Fruit fly (Drosophila melanogaster) Kc167 (cell line): ENCODE measurements around the gene Mgat2.

ENCODE experiments used
- Myc ChIP-seq: fragments of >200 bp; optimal IDR thresholded peaks from 2 replicates; lab custom pipeline; 2017; ENCODE audit warnings: missing external identifiers
- Sin3A ChIP-seq: fragments of >200 bp; optimal IDR thresholded peaks from 2 replicates; lab custom pipeline; 2018; ENCODE audit warnings: missing external identifiers
- h ChIP-seq: fragments of >200 bp; optimal IDR thresholded peaks from 3 replicates; lab custom pipeline; 2018; ENCODE audit warnings: missing external identifiers
- insv ChIP-seq: fragments of >200 bp; optimal IDR thresholded peaks from 3 replicates; lab custom pipeline; 2018; ENCODE audit warnings: missing external identifiers
- psq ChIP-seq: fragments of >200 bp; optimal IDR thresholded peaks from 2 replicates; lab custom pipeline; 2017; ENCODE audit warnings: missing external identifiers
- ttk ChIP-seq: sonication (Bioruptor generic); optimal IDR thresholded peaks from 2 replicates; lab custom pipeline; 2017; ENCODE audit warnings: missing external identifiers

DNA sequence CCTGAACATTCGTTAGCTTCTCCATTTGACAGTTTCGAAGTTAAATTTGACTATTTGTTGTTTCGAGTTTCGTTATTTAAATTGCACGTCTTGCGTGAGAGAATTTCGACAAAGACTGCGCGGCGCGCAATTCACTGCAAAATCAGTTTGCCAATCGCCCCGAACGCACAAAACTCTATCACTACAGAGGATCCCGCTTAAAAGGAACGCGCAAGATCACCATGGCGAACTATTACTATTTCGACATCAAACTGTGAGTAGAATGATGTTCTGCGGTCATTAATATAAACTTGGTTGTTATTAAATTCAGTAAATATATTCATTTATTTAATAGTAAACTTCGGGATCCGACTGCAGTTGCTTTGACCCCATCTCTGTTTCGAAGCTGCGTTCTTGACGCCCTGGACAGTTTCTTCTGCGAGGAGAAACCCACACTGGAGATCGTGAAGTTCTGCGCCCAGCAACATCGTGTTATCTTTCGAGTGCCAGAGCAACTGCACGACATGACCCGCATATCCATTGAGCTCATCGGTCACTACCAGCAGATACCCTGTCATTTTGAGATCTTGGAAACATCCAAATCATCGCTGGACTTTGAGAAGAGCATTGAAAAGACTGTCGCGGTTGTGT is 34.0 kb upstream of the Mgat2 start, which contains the start of the genes Rpp14b and spn-A:
- TF ChIP-seq ttk (lab: Kevin White, UChicago) (no peak), psq (lab: Kevin White, UChicago) (no peak), h (lab: Kevin White, UChicago) (peak; percentile 26), insv (lab: Kevin White, UChicago) (peak; percentile 11), Sin3A (lab: Kevin White, UChicago) (no peak), Myc (no peak)
